Worm (Caenorhabditis elegans) whole organism, young adult: ENCODE measurements around the gene cylc-1.
A peak's percentile ranks its signal among the peaks of the same experiment; 100 is the strongest.

ENCODE experiments used
- B0019.2 ChIP-seq: fragments of 200-800 bp; sonication (Bioruptor generic); conservative IDR thresholded peaks from 2 replicates; pipeline ENCODE4 v1.3.6; 2022; ENCODE audit warnings: missing genetic modification reagents, missing genetic modification characterization, missing compliant biosample characterization
- F39B2.1 ChIP-seq: fragments of 200-800 bp; sonication (Bioruptor generic); IDR thresholded peaks from 2 replicates; pipeline ENCODE4 v1.3.6; 2022; ENCODE audit warnings: missing genetic modification reagents, missing genetic modification characterization, missing compliant biosample characterization
- K11D2.4 ChIP-seq: fragments of 200-800 bp; sonication (Bioruptor generic); IDR thresholded peaks from 2 replicates; pipeline ENCODE4 v1.3.6; 2022; ENCODE audit warnings: missing genetic modification reagents, missing genetic modification characterization, missing compliant biosample characterization
- repo-1 ChIP-seq: sonication (generic microtip); optimal IDR thresholded peaks from 2 replicates; lab custom pipeline; 2017; ENCODE audit warnings: mild to moderate bottlenecking, missing genetic modification characterization, missing compliant biosample characterization

DNA sequence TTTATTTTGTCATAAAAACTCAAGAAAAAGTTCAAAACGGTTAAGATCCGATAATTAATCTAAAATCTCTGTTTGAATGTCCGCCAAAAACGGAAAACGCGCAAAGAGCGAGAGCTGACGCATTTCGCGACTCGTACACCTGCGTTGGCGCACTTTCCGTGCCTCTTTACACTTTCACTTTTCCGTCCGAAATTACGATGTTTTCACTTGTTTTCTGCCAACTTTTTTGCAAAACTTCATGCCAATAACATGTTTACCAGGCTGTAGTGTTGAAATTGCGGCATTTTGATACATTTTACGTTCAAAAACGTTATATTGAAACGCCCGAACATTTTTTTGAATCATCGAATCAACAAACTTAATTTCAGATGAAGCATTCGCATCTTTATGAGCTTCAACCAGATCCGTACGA lies 41.8 kb downstream of the cylc-1 start, which contains the start of gene W03F8.4:
- TF ChIP-seq F39B2.1 (GFP tag; lab: Robert Waterston, UW) (0 out of 2 replicates have a peak, but pooled peaks have one; percentile 32), repo-1 (tag; lab: Kevin White, UChicago) (peak; percentile 84), B0019.2 (no peak; the same call in 1 of the 2 replicates), K11D2.4 (peak; percentile 91)
